Fruit fly (Drosophila melanogaster) whole organism, pupa: ENCODE measurements around the gene eag.

ENCODE experiments used
- CG12605 ChIP-seq: fragments of 200-800 bp; sonication (Bioruptor generic); IDR thresholded peaks from 2 replicates; pipeline ENCODE4 v1.3.6; 2022; ENCODE audit warnings: missing biosample characterization, missing genetic modification characterization
- CG34367 ChIP-seq: fragments of 200-800 bp; sonication (Bioruptor generic); optimal IDR thresholded peaks from 2 replicates; lab custom pipeline; 2018; ENCODE audit warnings: missing biosample characterization, mild to moderate bottlenecking, missing genetic modification characterization
- CG4496 ChIP-seq: fragments of 200-800 bp; sonication (Bioruptor generic); IDR thresholded peaks from 3 replicates; pipeline ENCODE4 v1.3.6; 2022; ENCODE audit warnings: missing biosample characterization, missing genetic modification characterization
- CG8159 ChIP-seq: fragments of 200-800 bp; sonication (Bioruptor generic); optimal IDR thresholded peaks from 3 replicates; lab custom pipeline; 2018; ENCODE audit warnings: missing biosample characterization, mild to moderate bottlenecking, missing genetic modification characterization, moderate library complexity
- EcR ChIP-seq: fragments of 200-800 bp; sonication (Bioruptor generic); optimal IDR thresholded peaks from 3 replicates; lab custom pipeline; 2019; ENCODE audit warnings: missing biosample characterization, missing genetic modification characterization, mild to moderate bottlenecking, moderate library complexity, missing genetic modification reagents
- Snoo ChIP-seq: fragments of 200-800 bp; sonication (Bioruptor generic); optimal IDR thresholded peaks from 3 replicates; lab custom pipeline; 2017; ENCODE audit warnings: missing biosample characterization, mild to moderate bottlenecking, missing genetic modification characterization, inconsistent platforms
- rn ChIP-seq: fragments of 200-800 bp; sonication (Bioruptor generic); IDR thresholded peaks from 2 replicates; pipeline ENCODE4 v1.3.6; 2022; ENCODE audit warnings: missing biosample characterization, missing genetic modification characterization

DNA sequence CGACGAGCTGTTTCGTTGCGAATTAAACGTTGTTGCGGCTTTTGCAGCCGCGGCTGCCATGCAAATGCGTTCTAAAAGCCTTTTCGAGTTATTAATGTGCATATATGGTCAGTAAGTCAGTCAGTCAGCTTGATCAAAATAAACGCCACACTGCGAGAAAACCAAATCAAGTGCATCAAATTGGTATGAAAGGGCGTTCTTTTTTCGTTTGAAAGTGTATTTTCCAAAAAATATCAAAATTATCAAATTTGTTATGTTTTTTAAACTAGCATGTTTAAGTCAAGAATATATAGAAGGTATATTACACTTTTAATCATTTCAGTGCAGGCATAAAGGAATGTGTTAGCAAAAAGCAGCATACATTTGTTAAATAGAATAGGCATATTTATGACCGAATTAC lies 87.2 kb downstream of the eag start:
- no peak for TF ChIP-seq CG12605 (GFP tag; lab: Robert Waterston, UW)
- TF ChIP-seq CG34367 (tag; lab: Kevin White, UChicago), result no peak
- TF ChIP-seq CG4496 (GFP tag; lab: Robert Waterston, UW), result peak; percentile 68; the same call in 2 of the 3 replicates
- TF ChIP-seq EcR (GFP tag; lab: Kevin White, UChicago), result no peak
- TF ChIP-seq CG8159 (tag; lab: Kevin White, UChicago), result peak; percentile 8
- TF ChIP-seq rn (GFP tag; lab: Robert Waterston, UW), result no peak
- no peak for TF ChIP-seq Snoo (tag; lab: Kevin White, UChicago)
